Worm (Caenorhabditis elegans) whole organism, L4/young adult: ENCODE measurements around the gene kmo-2.
A peak's percentile ranks its signal among the peaks of the same experiment; 100 is the strongest.

Source experiments
- W03F9.2 ChIP-seq: fragments of 150-350 bp; optimal IDR thresholded peaks from 2 replicates; lab custom pipeline; 2014; ENCODE audit warnings: missing biosample characterization, missing genetic modification characterization
- dao-5 ChIP-seq: sonication (generic microtip); optimal IDR thresholded peaks from 2 replicates; lab custom pipeline; 2016; ENCODE audit warnings: missing genotype, missing genetic modification characterization, moderate library complexity, missing compliant biosample characterization
- him-1 ChIP-seq: sonication (generic microtip); optimal IDR thresholded peaks from 2 replicates; lab custom pipeline; 2016; ENCODE audit warnings: missing genotype, missing genetic modification reagents, missing genetic modification characterization, missing compliant biosample characterization

The kmo-2 gene

ce11 chrV:12053598-12053997 lies 14.7 kb downstream of the kmo-2 start, which contains the start of gene F10C2.7:
TSS of gene F10C2.7 (plus strand) at chrV:12053898.
- no peak for TF ChIP-seq W03F9.2
- TF ChIP-seq him-1 (tag; lab: Kevin White, UChicago), result no peak
- TF ChIP-seq dao-5 (tag; lab: Kevin White, UChicago), result no peak

DNA sequence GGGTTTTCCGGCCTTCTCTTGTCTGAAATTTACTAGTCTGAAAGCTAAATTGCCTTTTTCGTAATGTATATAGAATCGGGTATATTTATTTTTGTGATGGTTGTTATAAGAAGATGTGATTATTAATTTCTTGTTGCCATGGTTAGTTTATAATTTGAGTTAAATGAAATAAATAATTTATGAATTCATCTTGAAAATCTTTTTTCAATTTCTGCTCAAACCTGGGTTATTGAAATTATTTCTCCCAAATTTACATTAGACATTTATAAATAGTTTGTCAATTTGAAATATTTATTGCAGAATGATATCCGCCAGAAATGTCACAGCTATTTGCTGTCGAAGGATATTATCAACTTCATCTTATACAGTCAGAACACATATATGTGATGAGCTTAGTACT lies 19.9 kb downstream of the kmo-2 start, which contains the start of gene dars-2:
TSS of gene dars-2 (plus strand) at position 301 of the 400 bp plus-strand sequence.
- TF ChIP-seq dao-5 (tag; lab: Kevin White, UChicago) (no peak), him-1 (tag; lab: Kevin White, UChicago) (no peak), W03F9.2 (no peak)

- no peak for TF ChIP-seq him-1 (tag; lab: Kevin White, UChicago)
- TF ChIP-seq W03F9.2, result no peak
- TF ChIP-seq dao-5 (tag; lab: Kevin White, UChicago), result no peak
These were observed 20.6 kb downstream of the kmo-2 start for ce11 chrV:12047735-12048134.

ce11 chrV:12045132-12045531 lies 23.2 kb downstream of the kmo-2 start, which contains the start of gene F10C2.5:
TSS of gene F10C2.5 (plus strand) at chrV:12045432.
- TF ChIP-seq him-1 (tag; lab: Kevin White, UChicago), result no peak
- no peak for TF ChIP-seq W03F9.2

- TF ChIP-seq dao-5 (tag; lab: Kevin White, UChicago), result no peak
- TF ChIP-seq him-1 (tag; lab: Kevin White, UChicago), result no peak
- TF ChIP-seq W03F9.2, result no peak
These were observed 27.3 kb downstream of the kmo-2 start, which contains the start of the genes kup-1 and F10C2.4 for ce11 chrV:12040823-12041606. TSS of gene kup-1 (minus strand) at chrV:12040873. TSS of gene F10C2.4 (plus strand) at chrV:12041556.

DNA sequence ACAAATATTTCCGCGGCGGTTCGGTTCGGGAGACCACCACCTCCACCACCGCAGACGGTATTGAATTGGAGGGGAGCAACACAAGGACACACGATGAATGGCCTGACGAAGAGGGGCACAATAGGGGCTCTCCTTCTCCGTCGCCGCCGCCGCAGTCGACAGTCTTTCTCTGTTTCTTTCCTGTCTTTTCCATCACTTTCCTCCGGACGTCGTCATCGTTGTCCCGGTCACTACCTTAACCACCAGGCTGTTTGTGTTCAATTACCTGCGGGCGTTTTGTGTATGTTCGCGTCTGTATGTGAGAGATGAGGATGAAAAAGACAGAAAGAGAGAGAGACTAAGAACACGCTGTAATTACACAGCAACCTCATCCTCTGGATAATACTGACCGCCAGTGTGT lies 28.6 kb downstream of the kmo-2 start:
- TF ChIP-seq him-1 (tag; lab: Kevin White, UChicago) (no peak), W03F9.2 (no peak), dao-5 (tag; lab: Kevin White, UChicago) (no peak)

DNA sequence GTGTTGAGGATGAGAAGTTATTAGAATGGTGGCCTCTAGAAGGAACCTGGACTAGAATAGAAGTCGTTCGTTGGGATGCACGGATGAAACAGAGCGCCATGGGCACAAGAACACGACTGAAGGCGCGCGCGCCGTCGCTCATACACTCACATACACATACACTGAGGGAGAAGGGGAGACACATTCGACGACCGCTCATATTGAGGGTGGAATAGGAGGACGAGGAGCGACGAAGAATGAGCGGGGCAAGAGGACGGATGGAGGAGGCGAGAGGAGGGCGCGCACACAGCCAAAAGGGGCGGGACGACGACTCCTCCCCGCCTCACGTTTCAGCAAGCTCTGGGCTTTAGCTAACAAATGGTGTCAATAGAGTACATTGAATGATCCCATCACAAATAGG lies 29.6 kb downstream of the kmo-2 start:
- TF ChIP-seq dao-5 (tag; lab: Kevin White, UChicago) (no peak), W03F9.2 (no peak), him-1 (tag; lab: Kevin White, UChicago) (peak; percentile 60)

- no peak for TF ChIP-seq dao-5 (tag; lab: Kevin White, UChicago)
- no peak for TF ChIP-seq W03F9.2
- TF ChIP-seq him-1 (tag; lab: Kevin White, UChicago), result no peak
These were observed 30.0 kb downstream of the kmo-2 start for ce11 chrV:12038317-12038716.

DNA sequence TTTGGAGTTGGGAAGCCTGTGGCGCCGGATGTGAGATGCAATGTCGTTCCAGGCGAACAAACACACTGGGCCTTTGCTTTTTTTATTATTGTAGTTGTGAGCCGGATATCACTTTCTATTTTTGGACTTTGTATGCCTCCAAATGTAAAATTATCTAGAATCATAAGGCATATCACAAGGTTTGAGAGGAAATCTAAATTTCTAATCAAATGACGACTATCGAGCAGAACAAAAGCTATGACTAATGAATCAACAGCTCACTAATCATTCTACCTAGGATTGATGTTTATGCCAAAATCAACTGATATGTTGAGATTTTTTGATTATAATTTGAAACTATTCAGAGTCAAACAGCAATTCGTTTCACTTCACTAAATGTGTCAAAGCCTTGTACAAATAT lies 30.4 kb downstream of the kmo-2 start:
- no peak for TF ChIP-seq him-1 (tag; lab: Kevin White, UChicago)
- no peak for TF ChIP-seq W03F9.2
- TF ChIP-seq dao-5 (tag; lab: Kevin White, UChicago), result no peak

- TF ChIP-seq him-1 (tag; lab: Kevin White, UChicago) (no peak), dao-5 (tag; lab: Kevin White, UChicago) (no peak), W03F9.2 (no peak)
These were observed 32.2 kb downstream of the kmo-2 start for ce11 chrV:12036129-12036528.

ce11 chrV:12033841-12034240 lies 34.5 kb downstream of the kmo-2 start:
- TF ChIP-seq him-1 (tag; lab: Kevin White, UChicago) (no peak), dao-5 (tag; lab: Kevin White, UChicago) (no peak), W03F9.2 (no peak)

DNA sequence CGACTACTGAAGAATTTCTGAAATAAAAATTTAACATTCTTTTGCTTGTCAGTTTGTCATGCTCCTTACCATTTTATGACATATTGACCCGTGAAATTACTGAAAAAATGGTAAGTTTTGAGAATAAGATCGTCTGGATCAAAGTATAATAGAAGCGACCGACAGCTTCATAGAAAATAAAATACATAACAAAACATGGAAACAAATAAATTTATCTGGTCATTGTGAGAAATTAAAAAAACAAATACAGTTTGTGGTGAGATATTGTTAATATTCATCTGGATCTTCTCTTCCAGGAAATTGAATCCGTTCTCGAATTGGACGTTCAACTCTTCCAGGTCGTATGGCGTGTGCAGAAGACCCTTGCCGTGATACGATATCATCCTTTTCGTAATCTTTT lies 36.3 kb downstream of the kmo-2 start, which contains the start of gene pkc-1:
TSS of gene pkc-1 (minus strand) at position 101 of the 400 bp plus-strand sequence.
- no peak for TF ChIP-seq W03F9.2
- no peak for TF ChIP-seq him-1 (tag; lab: Kevin White, UChicago)
- no peak for TF ChIP-seq dao-5 (tag; lab: Kevin White, UChicago)

DNA sequence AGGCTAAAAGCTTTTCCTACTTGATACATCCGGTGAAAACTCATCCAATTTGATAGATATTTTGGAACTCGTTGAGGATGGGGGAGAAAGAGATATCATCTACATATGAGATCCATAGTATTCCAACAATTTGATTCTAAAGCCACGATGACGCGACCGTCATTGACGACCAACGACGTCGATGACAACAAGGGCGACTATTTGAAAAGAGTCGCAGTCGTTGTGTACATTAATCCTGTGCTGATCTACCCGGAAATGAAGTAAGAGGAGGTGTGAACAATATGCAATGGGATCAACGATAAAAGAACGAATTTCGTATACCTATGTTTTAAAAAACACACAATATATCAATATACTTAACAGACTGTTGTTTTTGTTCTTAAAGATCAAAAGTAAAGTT lies 40.2 kb downstream of the kmo-2 start:
- TF ChIP-seq him-1 (tag; lab: Kevin White, UChicago) (no peak), W03F9.2 (no peak), dao-5 (tag; lab: Kevin White, UChicago) (no peak)

DNA sequence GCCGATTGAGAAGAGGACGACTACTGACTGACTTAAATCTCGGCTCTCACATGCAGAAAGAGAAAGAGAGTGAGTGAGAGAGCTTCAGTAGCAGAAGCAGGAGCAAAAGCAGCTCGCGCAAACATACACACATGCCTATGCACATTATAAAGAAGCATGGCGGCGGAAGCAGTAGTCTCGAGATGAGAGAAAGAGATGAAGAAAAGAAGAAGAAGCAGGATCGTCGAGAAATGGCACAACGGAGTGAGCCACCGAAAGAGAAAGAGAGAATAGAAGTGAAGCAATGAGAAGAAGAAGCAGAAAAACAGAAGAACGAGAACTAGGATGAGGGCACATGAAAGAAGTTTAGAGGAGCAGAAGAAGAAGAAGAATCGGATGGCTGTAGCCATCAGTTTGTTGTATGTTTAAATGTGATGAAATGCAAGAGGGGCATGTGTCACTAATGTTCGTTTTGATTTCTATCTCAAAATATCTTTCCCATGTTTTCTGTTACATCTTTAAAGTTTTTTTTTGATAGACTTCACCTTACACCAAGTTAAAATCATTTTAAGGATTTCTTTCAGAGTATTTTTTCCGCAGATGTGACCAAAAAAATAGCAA lies 41.4 kb downstream of the kmo-2 start:
- peak; percentile 80 for TF ChIP-seq him-1 (tag; lab: Kevin White, UChicago)
- no peak for TF ChIP-seq W03F9.2
